Worm (Caenorhabditis elegans): Measurements from ENCODE around the gene K02E2.11.
"Not testable (repeated sequence)": the region's sequence is repeated elsewhere in the genome, so short reads cannot be mapped to it uniquely, and the experiment has no call there.

Gene K02E2.11

DNA sequence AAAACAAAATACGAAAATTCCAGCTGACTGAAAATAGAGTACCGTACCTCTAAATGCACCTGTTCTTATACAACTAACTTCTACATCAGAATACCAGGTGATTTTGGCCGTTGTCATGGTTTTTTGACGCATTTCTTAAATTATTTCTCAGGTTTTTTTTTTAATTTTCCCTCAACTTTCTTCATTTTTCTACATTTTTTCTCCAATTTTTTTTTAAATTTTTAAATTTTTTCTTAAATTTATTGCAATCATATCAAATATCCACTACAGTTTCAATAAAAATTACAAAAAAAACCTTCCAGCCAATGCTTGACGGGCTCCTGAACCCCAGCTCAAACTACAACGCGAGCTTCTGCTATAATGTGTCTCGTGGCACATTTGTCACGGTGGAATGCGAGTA is 31.9 kb upstream of the K02E2.11 start, which contains the start of gene K02E2.1:
TSS of gene K02E2.1 (plus strand) at position 301 of the 400 bp plus-strand sequence.
- TF ChIP-seq him-1 (tag; optimal IDR thresholded peaks at IDR 0.05) = no peak
- TF ChIP-seq die-1 (tag; optimal IDR thresholded peaks at IDR 0.05) = no peak

DNA sequence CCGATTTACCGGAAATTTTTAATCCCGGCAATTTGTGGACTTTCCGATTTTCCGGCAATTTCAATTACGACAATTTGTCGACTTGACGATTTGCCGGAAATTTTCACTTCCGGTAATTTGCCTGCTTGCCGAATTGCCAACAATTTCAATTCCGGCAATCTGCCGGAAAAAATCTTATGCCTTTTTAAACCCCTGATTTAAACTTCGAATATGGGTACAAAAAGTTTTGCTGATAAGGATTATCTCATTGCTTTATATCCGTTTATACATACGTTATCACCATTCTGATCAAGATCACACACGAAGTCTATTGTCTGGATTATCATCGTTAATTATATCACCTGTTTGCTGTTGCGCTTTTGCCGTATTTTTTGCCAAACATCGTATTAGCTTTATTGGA is 26.6 kb upstream of the K02E2.11 start, which contains the start of gene grd-11:
TSS of gene grd-11 (plus strand) at position 301 of the 400 bp plus-strand sequence.
- no peak for TF ChIP-seq ztf-3 (GFP tag; optimal IDR thresholded peaks at IDR 0.05)
- TF ChIP-seq die-1 (tag; optimal IDR thresholded peaks at IDR 0.05) = no peak
- TF ChIP-seq lin-54 (GFP tag; optimal IDR thresholded peaks at IDR 0.05) = no peak
- TF ChIP-seq B0035.1 (tag; optimal IDR thresholded peaks at IDR 0.05) = no peak
- TF ChIP-seq nhr-80 (tag; optimal IDR thresholded peaks at IDR 0.05) = no peak
- no peak for TF ChIP-seq B0019.2 (GFP tag; conservative IDR thresholded peaks at IDR 0.05)
- TF ChIP-seq F22D6.2 (tag; optimal IDR thresholded peaks at IDR 0.05) = no peak
- TF ChIP-seq lag-1 (GFP tag; IDR thresholded peaks at IDR 0.05) = no peak
- TF ChIP-seq rcor-1 (GFP tag; IDR thresholded peaks at IDR 0.05) = no peak
- no peak for TF ChIP-seq fkh-3 (tag; optimal IDR thresholded peaks at IDR 0.05)
- no peak for TF ChIP-seq snpc-1.1 (tag; optimal IDR thresholded peaks at IDR 0.05; ENCODE audit: insufficient read depth)
- no peak for TF ChIP-seq C06A6.2 (GFP tag; conservative IDR thresholded peaks at IDR 0.05)

DNA sequence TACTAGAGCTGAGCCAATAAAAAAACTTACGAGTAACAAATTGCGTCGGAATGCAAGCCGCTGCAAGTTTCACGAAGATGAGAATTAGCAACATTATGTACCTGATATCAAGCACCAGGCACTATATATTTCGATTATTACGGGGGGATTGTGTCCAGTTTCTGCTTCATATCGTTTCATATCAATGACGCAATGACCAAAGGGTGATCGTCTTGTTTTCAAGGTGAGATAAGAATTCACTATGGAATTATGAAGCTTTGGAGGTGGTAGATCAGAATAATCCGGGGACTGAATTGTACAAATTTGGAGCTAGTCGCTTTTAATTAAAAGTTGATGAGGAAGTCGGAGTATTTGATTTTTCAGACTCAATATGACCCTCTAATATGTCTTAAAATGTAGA is 16.3 kb upstream of the K02E2.11 start, which contains the start of gene K02E2.8:
TSS of gene K02E2.8 (minus strand) at position 101 of the 400 bp plus-strand sequence.
- TF ChIP-seq nfya-1 (tag; optimal IDR thresholded peaks at IDR 0.05; ENCODE audit: borderline replicate concordance, insufficient read depth) (no peak), die-1 (tag; optimal IDR thresholded peaks at IDR 0.05) (no peak), hmg-1.2 (GFP tag; IDR thresholded peaks at IDR 0.05) (no peak), pbrm-1 (GFP tag; IDR thresholded peaks at IDR 0.05) (no peak), bed-1 (GFP tag; IDR thresholded peaks at IDR 0.05) (no peak), F57A8.1 (GFP tag; optimal IDR thresholded peaks at IDR 0.05) (no peak), F23B12.7 (tag; optimal IDR thresholded peaks at IDR 0.05; ENCODE audit: insufficient read depth) (no peak)

DNA sequence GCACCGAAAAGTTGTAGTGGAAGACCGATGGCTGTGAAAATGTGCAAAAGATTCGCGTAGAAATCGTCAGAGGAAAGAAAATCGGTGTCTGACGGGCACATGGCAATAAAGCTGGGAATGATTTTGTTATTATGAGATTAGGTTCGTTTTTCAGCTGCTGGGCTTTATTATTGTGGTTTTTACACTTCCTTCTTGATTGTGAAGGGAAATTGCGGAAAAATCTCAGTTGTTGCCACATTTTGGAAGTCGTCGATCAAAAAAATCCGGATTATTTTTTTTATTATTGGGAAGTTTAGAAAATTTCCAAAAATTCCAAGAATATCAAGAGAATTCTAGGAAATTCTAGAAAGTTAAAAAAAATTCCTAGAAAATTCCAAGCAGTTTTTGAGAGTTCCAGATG is 14.0 kb upstream of the K02E2.11 start, which contains the start of gene srh-177:
TSS of gene srh-177 (minus strand) at position 101 of the 400 bp plus-strand sequence.
- TF ChIP-seq lir-1 (GFP tag; conservative IDR thresholded peaks at IDR 0.05); sptf-2 (GFP tag; optimal IDR thresholded peaks at IDR 0.05); nhr-90 (tag; optimal IDR thresholded peaks at IDR 0.05): not testable (repeated sequence)

DNA sequence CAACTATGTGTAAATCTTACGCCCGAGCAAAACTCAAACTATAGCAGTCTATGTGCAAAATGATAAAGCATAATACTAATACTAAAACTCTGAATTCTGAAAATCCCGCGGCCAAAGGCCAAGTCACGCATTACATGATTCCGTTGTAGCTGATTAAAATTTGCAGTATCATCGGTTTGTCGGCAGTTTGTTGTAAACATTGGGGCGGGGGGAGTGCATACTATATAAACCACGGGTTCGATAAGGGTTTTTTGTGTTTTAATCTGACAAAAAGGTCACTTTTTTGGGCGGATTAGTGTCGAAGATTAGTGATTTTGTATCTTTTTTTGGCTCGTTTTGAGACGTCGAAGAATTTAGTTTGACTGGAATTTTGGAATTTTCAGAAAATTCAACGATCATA is 8.6 kb upstream of the K02E2.11 start:
- TF ChIP-seq zfh-2 (GFP tag; conservative IDR thresholded peaks at IDR 0.05) = no peak
- TF ChIP-seq nhr-80 (tag; optimal IDR thresholded peaks at IDR 0.05) = peak; percentile 1
- TF ChIP-seq efl-1 (GFP tag; optimal IDR thresholded peaks at IDR 0.05) = no peak

DNA sequence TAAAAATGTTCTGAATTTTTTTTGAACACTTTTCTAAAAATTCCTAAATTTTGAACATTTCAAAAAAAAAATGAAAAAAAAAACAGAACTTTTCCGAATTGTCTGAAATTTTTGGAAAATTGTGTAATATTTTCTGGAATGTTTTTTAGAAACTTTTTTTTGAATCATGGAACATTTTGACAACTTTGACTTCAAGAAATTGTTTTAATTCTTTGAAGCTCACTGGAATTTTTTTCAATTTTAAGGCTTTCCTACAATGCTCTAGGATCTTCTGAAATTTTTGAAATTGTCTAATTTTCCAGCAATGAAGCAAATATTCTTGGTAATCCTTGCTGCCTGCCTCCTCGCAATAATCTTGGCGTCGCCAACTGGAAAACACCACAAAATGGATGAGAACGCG is 7.9 kb upstream of the K02E2.11 start, which contains the start of gene ins-35:
TSS of gene ins-35 (plus strand) at position 301 of the 400 bp plus-strand sequence.
- TF ChIP-seq hlh-26 (GFP tag; conservative IDR thresholded peaks at IDR 0.05) (no peak), nhr-90 (tag; optimal IDR thresholded peaks at IDR 0.05) (no peak), gei-17 (GFP tag; optimal IDR thresholded peaks at IDR 0.05) (no peak), rcor-1 (GFP tag; IDR thresholded peaks at IDR 0.05) (no peak), rec-8 (tag; optimal IDR thresholded peaks at IDR 0.05) (no peak), unc-62 (GFP tag; optimal IDR thresholded peaks at IDR 0.05) (no peak), ZK185.1 (tag; optimal IDR thresholded peaks at IDR 0.05; ENCODE audit: poor library complexity, severe bottlenecking) (no peak), sdz-38 (tag; optimal IDR thresholded peaks at IDR 0.05) (no peak), lin-40 (tag; optimal IDR thresholded peaks at IDR 0.05) (no peak), lin-54 (GFP tag; optimal IDR thresholded peaks at IDR 0.05) (no peak), lsl-1 (GFP tag; optimal IDR thresholded peaks at IDR 0.05) (no peak), nhr-179 (tag; optimal IDR thresholded peaks at IDR 0.05) (no peak), efl-1 (GFP tag; optimal IDR thresholded peaks at IDR 0.05) (no peak), F23B12.7 (tag; optimal IDR thresholded peaks at IDR 0.05; ENCODE audit: insufficient read depth) (no peak), ceh-91 (GFP tag; IDR thresholded peaks at IDR 0.05) (no peak), hlh-12 (tag; optimal IDR thresholded peaks at IDR 0.05) (no peak)
